Worm (Caenorhabditis elegans) whole organism, L3 larva: Measurements from ENCODE around the gene K10C2.7.

Experiments
- R02D3.7 ChIP-seq: fragments of 150-350 bp; optimal IDR thresholded peaks from 2 replicates; lab custom pipeline; 2014; ENCODE audit warnings: missing biosample characterization, missing genetic modification characterization
- ceh-82 ChIP-seq: fragments of 150-350 bp; optimal IDR thresholded peaks from 2 replicates; lab custom pipeline; 2014; ENCODE audit warnings: missing biosample characterization, missing genetic modification characterization
- nhr-11 ChIP-seq: fragments of 150-350 bp; optimal IDR thresholded peaks from 2 replicates; lab custom pipeline; 2014; ENCODE audit warnings: missing biosample characterization, missing genetic modification characterization
- nhr-76 ChIP-seq: fragments of 150-350 bp; sonication (generic microtip); optimal IDR thresholded peaks from 5 replicates; lab custom pipeline; 2014; ENCODE audit warnings: missing biosample characterization, missing genetic modification characterization
- pha-4 ChIP-seq: fragments of 150-350 bp; optimal IDR thresholded peaks from 2 replicates; lab custom pipeline; 2014; ENCODE audit warnings: missing biosample characterization, missing genetic modification reagents, missing genetic modification characterization
- pqm-1 ChIP-seq: fragments of 150-350 bp; optimal IDR thresholded peaks from 2 replicates; lab custom pipeline; 2017; ENCODE audit warnings: missing biosample characterization, missing genetic modification characterization, inconsistent platforms
- snpc-4 ChIP-seq: fragments of 150-350 bp; optimal IDR thresholded peaks from 2 replicates; lab custom pipeline; 2014; ENCODE audit warnings: missing biosample characterization, missing genetic modification characterization
- unc-39 ChIP-seq: sonication (generic microtip); optimal IDR thresholded peaks from 4 replicates; lab custom pipeline; 2017; ENCODE audit warnings: missing biosample characterization, missing genetic modification characterization
- unc-62 ChIP-seq: fragments of 150-350 bp; sonication (generic microtip); optimal IDR thresholded peaks from 4 replicates; lab custom pipeline; 2014; ENCODE audit warnings: missing biosample characterization, missing genetic modification reagents, missing genetic modification characterization
- ztf-4 ChIP-seq: fragments of 150-350 bp; optimal IDR thresholded peaks from 2 replicates; lab custom pipeline; 2014; ENCODE audit warnings: missing biosample characterization, missing genetic modification characterization

- no peak for TF ChIP-seq ceh-82
- TF ChIP-seq pha-4 (tag; lab: Kevin White, UChicago) = peak; percentile 17
- no peak for TF ChIP-seq nhr-76 (tag; lab: Kevin White, UChicago)
- no peak for TF ChIP-seq nhr-11 (tag; lab: Kevin White, UChicago)
- no peak for TF ChIP-seq unc-62
- peak; percentile 33 for TF ChIP-seq pqm-1
- no peak for TF ChIP-seq snpc-4 (tag; lab: Kevin White, UChicago)
- TF ChIP-seq unc-39 (tag; lab: Kevin White, UChicago) = no peak
- no peak for TF ChIP-seq ztf-4 (tag; lab: Kevin White, UChicago)
- TF ChIP-seq R02D3.7 = no peak
Observed at ce11 chrX:6408286-6408685, 35.0 kb downstream of the K10C2.7 start.
